Worm (Caenorhabditis elegans): ENCODE measurements around the gene acl-14.

- no peak for TF ChIP-seq ztf-11 (tag; optimal IDR thresholded peaks at IDR 0.05)
- no peak for TF ChIP-seq hlh-1 (tag; optimal IDR thresholded peaks at IDR 0.05)
- no peak for TF ChIP-seq ceh-39 (tag; optimal IDR thresholded peaks at IDR 0.05)
- TF ChIP-seq snpc-4 (tag; optimal IDR thresholded peaks at IDR 0.05) = no peak
Observed at ce11 chrV:9332611-9333315, 668 bp downstream of the acl-14 start.
